Fruit fly (Drosophila melanogaster) whole organism, embryonic: ENCODE data around the gene CG15152.

Experiments
- Bdp1 ChIP-seq: fragments of 200-800 bp; sonication (Bioruptor generic); optimal IDR thresholded peaks from 3 replicates; lab custom pipeline; 2016; ENCODE audit warnings: missing biosample characterization, missing genetic modification characterization
- CG10209 ChIP-seq: fragments of 200-800 bp; sonication (Bioruptor generic); optimal IDR thresholded peaks from 3 replicates; lab custom pipeline; 2017; ENCODE audit warnings: missing biosample characterization, mild to moderate bottlenecking, missing genetic modification characterization, missing genetic modification reagents
- CG10274 ChIP-seq: fragments of 200-800 bp; sonication (Bioruptor generic); optimal IDR thresholded peaks from 3 replicates; lab custom pipeline; 2017; ENCODE audit warnings: missing biosample characterization, mild to moderate bottlenecking, missing genetic modification characterization
- CG10321 ChIP-seq: fragments of 200-800 bp; sonication (Bioruptor generic); IDR thresholded peaks from 2 replicates; pipeline ENCODE4 v1.3.6; 2022; ENCODE audit warnings: missing biosample characterization, missing genetic modification characterization
- CG13123 ChIP-seq: fragments of 200-800 bp; sonication (Bioruptor generic); optimal IDR thresholded peaks from 2 replicates; lab custom pipeline; 2016; ENCODE audit warnings: missing biosample characterization, missing genetic modification characterization
- CG13287 ChIP-seq: fragments of 200-800 bp; sonication (Bioruptor generic); IDR thresholded peaks from 2 replicates; pipeline ENCODE4 v1.3.6; 2022; ENCODE audit warnings: missing biosample characterization, missing genetic modification characterization; ENCODE audit not compliant: partially characterized antibody
- CG15269 ChIP-seq: fragments of 200-800 bp; sonication (Bioruptor generic); optimal IDR thresholded peaks from 2 replicates; lab custom pipeline; 2018; ENCODE audit warnings: missing biosample characterization, mild to moderate bottlenecking, missing genetic modification characterization, moderate library complexity
- CG16779 ChIP-seq: fragments of 200-800 bp; sonication (Bioruptor generic); IDR thresholded peaks from 2 replicates; pipeline ENCODE4 v1.3.6; 2022; ENCODE audit warnings: missing biosample characterization, missing genetic modification characterization
- CG17802 ChIP-seq: fragments of 200-800 bp; sonication (Bioruptor generic); optimal IDR thresholded peaks from 2 replicates; lab custom pipeline; 2018; ENCODE audit warnings: missing biosample characterization, mild to moderate bottlenecking, missing genetic modification characterization, moderate library complexity
- CG18599 ChIP-seq: fragments of 200-800 bp; sonication (Bioruptor generic); optimal IDR thresholded peaks from 3 replicates; lab custom pipeline; 2017; ENCODE audit warnings: missing biosample characterization, missing genetic modification characterization, mild to moderate bottlenecking, moderate library complexity, missing genetic modification reagents
- CG18764 ChIP-seq: fragments of 200-800 bp; sonication (Bioruptor generic); optimal IDR thresholded peaks from 3 replicates; lab custom pipeline; 2016; ENCODE audit warnings: missing biosample characterization, missing genetic modification characterization
- CG2116 ChIP-seq: fragments of 200-800 bp; sonication (Bioruptor generic); optimal IDR thresholded peaks from 3 replicates; lab custom pipeline; 2018; ENCODE audit warnings: missing biosample characterization, mild to moderate bottlenecking, missing genetic modification characterization
- CG2120 ChIP-seq: fragments of 200-800 bp; sonication (Bioruptor generic); optimal IDR thresholded peaks from 3 replicates; lab custom pipeline; 2016; ENCODE audit warnings: missing biosample characterization, missing genetic modification characterization
- CG32772 ChIP-seq: fragments of 200-800 bp; sonication (Bioruptor generic); IDR thresholded peaks from 2 replicates; pipeline ENCODE4 v1.3.6; 2022; ENCODE audit warnings: missing biosample characterization, missing genetic modification characterization
- CG33213 ChIP-seq: fragments of 200-800 bp; sonication (Bioruptor generic); optimal IDR thresholded peaks from 3 replicates; lab custom pipeline; 2016; ENCODE audit warnings: missing biosample characterization, missing genetic modification characterization
- CG3847 ChIP-seq: fragments of 200-800 bp; sonication (Bioruptor generic); IDR thresholded peaks from 2 replicates; pipeline ENCODE4 v1.3.6; 2022; ENCODE audit warnings: missing biosample characterization, missing genetic modification characterization
- CG4282 ChIP-seq: fragments of 200-800 bp; sonication (Bioruptor generic); optimal IDR thresholded peaks from 2 replicates; lab custom pipeline; 2016; ENCODE audit warnings: missing biosample characterization, missing genetic modification characterization
- CG4707 ChIP-seq: fragments of 200-800 bp; sonication (Bioruptor generic); optimal IDR thresholded peaks from 2 replicates; lab custom pipeline; 2018; ENCODE audit warnings: missing biosample characterization, mild to moderate bottlenecking, missing genetic modification characterization, moderate library complexity
- CG6175 ChIP-seq: fragments of 200-800 bp; sonication (Bioruptor generic); IDR thresholded peaks from 3 replicates; pipeline ENCODE4 v1.3.6; 2022; ENCODE audit warnings: missing biosample characterization, missing genetic modification characterization
- CG6813 ChIP-seq: fragments of 200-800 bp; sonication (Bioruptor generic); optimal IDR thresholded peaks from 2 replicates; lab custom pipeline; 2017; ENCODE audit warnings: missing biosample characterization, missing genetic modification characterization, mild to moderate bottlenecking, moderate library complexity, missing genetic modification reagents
- CHES-1-like ChIP-seq: fragments of 200-800 bp; sonication (Bioruptor generic); optimal IDR thresholded peaks from 2 replicates; lab custom pipeline; 2016; ENCODE audit warnings: missing biosample characterization, missing genetic modification characterization
- Dek ChIP-seq: fragments of 200-800 bp; sonication (Bioruptor generic); optimal IDR thresholded peaks from 3 replicates; lab custom pipeline; 2019; ENCODE audit warnings: missing biosample characterization, mild to moderate bottlenecking, missing genetic modification characterization, moderate library complexity
- Dp ChIP-seq: fragments of 200-800 bp; sonication (Bioruptor generic); optimal IDR thresholded peaks from 2 replicates; lab custom pipeline; 2018; ENCODE audit warnings: missing biosample characterization, mild to moderate bottlenecking, missing genetic modification characterization, moderate library complexity
- GATAe ChIP-seq: fragments of 200-800 bp; sonication (Bioruptor generic); conservative IDR thresholded peaks from 2 replicates; pipeline ENCODE4 v1.3.6; 2022; ENCODE audit warnings: missing biosample characterization, missing genetic modification characterization
- Hr51 ChIP-seq, 2 experiments: fragments of 200-800 bp; sonication (Bioruptor generic); optimal IDR thresholded peaks; 2 replicates in 1 of 2; 3 replicates in 1 of 2; lab custom pipeline; 2016 to 2018; ENCODE audit warnings: missing biosample characterization in 2 of 2, missing genetic modification characterization in 2 of 2, mild to moderate bottlenecking in 1 of 2, moderate library complexity in 1 of 2
- Lhr ChIP-seq: fragments of 200-800 bp; sonication (Bioruptor generic); optimal IDR thresholded peaks from 3 replicates; lab custom pipeline; 2017; ENCODE audit warnings: mild to moderate bottlenecking, missing biosample characterization, missing genetic modification reagents, missing genetic modification characterization
- NK7.1 ChIP-seq: fragments of 200-800 bp; sonication (Bioruptor generic); optimal IDR thresholded peaks from 3 replicates; lab custom pipeline; 2016; ENCODE audit warnings: missing biosample characterization, missing genetic modification characterization
- Stat92E ChIP-seq, 3 experiments: fragments of >200 bp in 2 of 3; fragments of 200-800 bp in 1 of 3; sonication (Bioruptor generic) in 1 of 3; optimal IDR thresholded peaks; 2 replicates each; lab custom pipeline; 2017 to 2019; ENCODE audit warnings: missing biosample characterization in 3 of 3, missing genetic modification characterization in 3 of 3, mild to moderate bottlenecking in 1 of 3, moderate library complexity in 1 of 3
- Xbp1 ChIP-seq: fragments of 200-800 bp; sonication (Bioruptor generic); optimal IDR thresholded peaks from 3 replicates; lab custom pipeline; 2016; ENCODE audit warnings: missing biosample characterization, mild to moderate bottlenecking, missing genetic modification characterization
- al ChIP-seq: fragments of 200-800 bp; sonication (Bioruptor generic); IDR thresholded peaks from 2 replicates; pipeline ENCODE4 v1.3.6; 2022; ENCODE audit warnings: missing biosample characterization, missing genetic modification characterization
- amos ChIP-seq: fragments of 200-800 bp; sonication (Bioruptor generic); IDR thresholded peaks from 2 replicates; pipeline ENCODE4 v1.3.6; 2022; ENCODE audit warnings: missing biosample characterization, missing genetic modification characterization; ENCODE audit not compliant: partially characterized antibody
- aop ChIP-seq: fragments of 200-800 bp; sonication (Bioruptor generic); IDR thresholded peaks from 2 replicates; pipeline ENCODE4 v1.3.6; 2022; ENCODE audit warnings: missing biosample characterization, missing genetic modification characterization
- ato ChIP-seq: fragments of 200-800 bp; sonication (Bioruptor generic); IDR thresholded peaks from 2 replicates; pipeline ENCODE4 v1.3.6; 2022; ENCODE audit warnings: missing biosample characterization, missing genetic modification characterization; ENCODE audit not compliant: partially characterized antibody
- bbx ChIP-seq: fragments of 200-800 bp; sonication (Bioruptor generic); IDR thresholded peaks from 2 replicates; pipeline ENCODE4 v1.3.6; 2022; ENCODE audit warnings: missing biosample characterization, missing genetic modification characterization; ENCODE audit not compliant: partially characterized antibody
- bsh ChIP-seq, 2 experiments: fragments of 200-800 bp; sonication (Bioruptor generic); optimal IDR thresholded peaks; 2 replicates each; lab custom pipeline; 2017 to 2018; ENCODE audit warnings: mild to moderate bottlenecking in 2 of 2, missing biosample characterization in 2 of 2, missing genetic modification characterization in 2 of 2, moderate library complexity in 1 of 2
- gro ChIP-seq: fragments of 200-800 bp; sonication (Bioruptor generic); optimal IDR thresholded peaks from 2 replicates; lab custom pipeline; 2016; ENCODE audit warnings: missing biosample characterization, missing genetic modification characterization
- gsb-n ChIP-seq: fragments of 200-800 bp; sonication (Bioruptor generic); optimal IDR thresholded peaks from 3 replicates; lab custom pipeline; 2018; ENCODE audit warnings: missing biosample characterization, mild to moderate bottlenecking, missing genetic modification characterization
- ham ChIP-seq: fragments of 200-800 bp; sonication (Bioruptor generic); IDR thresholded peaks from 2 replicates; pipeline ENCODE4 v1.3.6; 2022; ENCODE audit warnings: missing biosample characterization, missing genetic modification characterization
- her ChIP-seq: fragments of 200-800 bp; sonication (Bioruptor generic); optimal IDR thresholded peaks from 2 replicates; lab custom pipeline; 2016; ENCODE audit warnings: missing biosample characterization, missing genetic modification characterization
- knrl ChIP-seq: fragments of 200-800 bp; sonication (Bioruptor generic); IDR thresholded peaks from 3 replicates; pipeline ENCODE4 v1.3.6; 2022; ENCODE audit warnings: missing biosample characterization, missing genetic modification characterization; ENCODE audit not compliant: partially characterized antibody
- oc ChIP-seq: fragments of 200-800 bp; sonication (Bioruptor generic); optimal IDR thresholded peaks from 2 replicates; lab custom pipeline; 2018; ENCODE audit warnings: missing biosample characterization, mild to moderate bottlenecking, missing genetic modification characterization, moderate library complexity
- pzg ChIP-seq: fragments of 200-800 bp; sonication (Bioruptor generic); optimal IDR thresholded peaks from 3 replicates; lab custom pipeline; 2018; ENCODE audit warnings: missing biosample characterization, mild to moderate bottlenecking, missing genetic modification characterization, moderate library complexity
- sna ChIP-seq: fragments of 200-800 bp; sonication (Bioruptor generic); IDR thresholded peaks from 2 replicates; pipeline ENCODE4 v1.3.6; 2022; ENCODE audit warnings: missing biosample characterization, missing genetic modification characterization; ENCODE audit not compliant: partially characterized antibody
- stc ChIP-seq: fragments of 200-800 bp; sonication (Bioruptor generic); IDR thresholded peaks from 2 replicates; pipeline ENCODE4 v1.3.6; 2022; ENCODE audit warnings: missing biosample characterization, missing genetic modification characterization
- tgo ChIP-seq: fragments of 200-800 bp; sonication (Bioruptor generic); IDR thresholded peaks from 3 replicates; pipeline ENCODE4 v1.3.6; 2022; ENCODE audit warnings: missing biosample characterization, missing genetic modification characterization
- unc-4 ChIP-seq: fragments of 200-800 bp; sonication (Bioruptor generic); IDR thresholded peaks from 2 replicates; pipeline ENCODE4 v1.3.6; 2022; ENCODE audit warnings: missing biosample characterization, missing genetic modification characterization; ENCODE audit not compliant: partially characterized antibody
- vnd ChIP-seq: fragments of 200-800 bp; sonication (Bioruptor generic); IDR thresholded peaks from 3 replicates; pipeline ENCODE4 v1.3.6; 2022; ENCODE audit warnings: missing biosample characterization, missing genetic modification characterization; ENCODE audit not compliant: partially characterized antibody
- zfh2 ChIP-seq: fragments of 200-800 bp; sonication (Bioruptor generic); optimal IDR thresholded peaks from 2 replicates; lab custom pipeline; 2016; ENCODE audit warnings: missing biosample characterization, missing genetic modification characterization

Gene CG15152

DNA sequence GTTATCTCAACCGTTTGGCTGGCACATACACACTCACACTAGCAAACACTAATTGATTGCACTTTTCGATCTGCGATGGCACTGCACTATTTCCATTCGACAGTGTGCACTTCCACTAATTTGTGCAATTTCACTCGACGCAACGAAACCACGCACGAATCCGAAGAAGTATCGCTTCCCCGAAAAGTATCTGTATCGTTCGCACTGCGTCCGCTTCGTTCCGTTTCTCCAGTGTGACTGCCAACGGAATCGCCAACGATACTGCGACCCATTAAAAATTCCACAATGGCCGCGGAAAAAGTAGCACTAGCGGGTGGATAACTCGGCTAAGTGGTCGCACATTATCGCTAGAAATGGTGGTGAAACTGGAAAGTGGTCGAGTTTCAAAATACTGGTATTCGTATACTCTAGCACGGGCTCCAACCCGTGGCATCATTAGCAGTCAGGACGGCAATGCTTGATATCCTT is 37.9 kb downstream of the CG15152 start, which contains the start of gene Socs36E:
Gene Socs36E (minus strand): TSS at position 246 of the 468 bp plus-strand sequence.
- TF ChIP-seq CG16779: no peak
- peak; percentile 24 for TF ChIP-seq oc (tag; lab: Kevin White, UChicago)
- peak; percentile 56 for TF ChIP-seq gro (GFP tag; lab: Kevin White, UChicago)
- TF ChIP-seq CG6813 (GFP tag; lab: Kevin White, UChicago): no peak
- TF ChIP-seq her (GFP tag; lab: Kevin White, UChicago): peak; percentile 55
- no peak for TF ChIP-seq CG10209 (GFP tag; lab: Kevin White, UChicago)
- TF ChIP-seq CG32772 (GFP tag; lab: Robert Waterston, UW): no peak
- TF ChIP-seq knrl (GFP tag; lab: Robert Waterston, UW): peak; percentile 69; the same call in 2 of the 3 replicates
- TF ChIP-seq tgo (GFP tag; lab: Robert Waterston, UW): no peak
- peak; percentile 58 for TF ChIP-seq Dek
- peak; percentile 61; the same call in 1 of the 2 replicates for TF ChIP-seq aop
- peak; percentile 27; the same call in 1 of the 2 replicates for TF ChIP-seq sna (GFP tag; lab: Robert Waterston, UW)
- TF ChIP-seq bsh (GFP tag; optimal IDR thresholded peaks at IDR 0.05; lab: Kevin White, UChicago): peak; percentile 10 to 19
- TF ChIP-seq vnd (GFP tag; lab: Robert Waterston, UW): no peak
- TF ChIP-seq stc (GFP tag; lab: Robert Waterston, UW): no peak
- TF ChIP-seq CG13287: peak; percentile 62
- peak; percentile 63 for TF ChIP-seq Dp (GFP tag; lab: Kevin White, UChicago)
- TF ChIP-seq CG3847 (GFP tag; lab: Robert Waterston, UW): peak; percentile 77
- TF ChIP-seq Bdp1 (GFP tag; lab: Kevin White, UChicago): peak; percentile 49
- TF ChIP-seq Hr51 (GFP tag; optimal IDR thresholded peaks at IDR 0.05; lab: Kevin White, UChicago): peak in 1 of 2 experiments; percentile 36
- TF ChIP-seq CG2116 (GFP tag; lab: Kevin White, UChicago): peak; percentile 68
- TF ChIP-seq CHES-1-like (GFP tag; lab: Kevin White, UChicago): peak; percentile 49
- peak; percentile 26 for TF ChIP-seq CG17802
- TF ChIP-seq CG18599 (GFP tag; lab: Kevin White, UChicago): no peak
- peak; percentile 12 for TF ChIP-seq CG4707 (GFP tag; lab: Kevin White, UChicago)
- 0 out of 2 replicates have a peak, but pooled peaks have one; percentile 37 for TF ChIP-seq al (GFP tag; lab: Robert Waterston, UW)
- peak; percentile 70 for TF ChIP-seq amos (GFP tag; lab: Robert Waterston, UW)
- peak; percentile 55 for TF ChIP-seq zfh2 (GFP tag; lab: Kevin White, UChicago)
- peak; percentile 23 for TF ChIP-seq CG13123 (GFP tag; lab: Kevin White, UChicago)
- TF ChIP-seq CG10321 (GFP tag; lab: Robert Waterston, UW): no peak
- TF ChIP-seq NK7.1 (GFP tag; lab: Kevin White, UChicago): no peak
- TF ChIP-seq ham (GFP tag; lab: Robert Waterston, UW): no peak
- TF ChIP-seq CG10274 (GFP tag; lab: Kevin White, UChicago): no peak
- peak; percentile 28 for TF ChIP-seq CG4282 (GFP tag; lab: Kevin White, UChicago)
- TF ChIP-seq CG33213 (GFP tag; lab: Kevin White, UChicago): peak; percentile 93
- TF ChIP-seq pzg (GFP tag; lab: Kevin White, UChicago): peak; percentile 100
- TF ChIP-seq Stat92E (GFP tag; optimal IDR thresholded peaks at IDR 0.05; lab: Kevin White, UChicago): peak in 1 of 3 experiments; percentile 62
- TF ChIP-seq gsb-n (tag; lab: Kevin White, UChicago): peak; percentile 47
- TF ChIP-seq CG15269 (tag; lab: Kevin White, UChicago): peak; percentile 28
- peak; percentile 72 for TF ChIP-seq bbx (GFP tag; lab: Robert Waterston, UW)
- TF ChIP-seq CG2120: peak; percentile 9
- peak; percentile 79 for TF ChIP-seq ato (GFP tag; lab: Robert Waterston, UW)
- TF ChIP-seq Lhr (GFP tag; lab: Kevin White, UChicago): peak; percentile 99
- TF ChIP-seq CG18764 (GFP tag; lab: Kevin White, UChicago): peak; percentile 8
- TF ChIP-seq CG6175 (GFP tag; lab: Robert Waterston, UW): 0 out of 3 replicates have a peak, but pooled peaks have one; percentile 47
- TF ChIP-seq Xbp1: peak; percentile 43
- peak; percentile 60 for TF ChIP-seq unc-4 (GFP tag; lab: Robert Waterston, UW)
- TF ChIP-seq GATAe: no peak
